Fruit fly (Drosophila melanogaster) whole organism, larva: ENCODE data around the gene CG34161.

Experiments
- noc ChIP-seq: fragments of 200-800 bp; sonication (Bioruptor generic); optimal IDR thresholded peaks from 3 replicates; lab custom pipeline; 2019; ENCODE audit warnings: missing biosample characterization, mild to moderate bottlenecking, missing genetic modification characterization, moderate library complexity

The CG34161 gene

DNA sequence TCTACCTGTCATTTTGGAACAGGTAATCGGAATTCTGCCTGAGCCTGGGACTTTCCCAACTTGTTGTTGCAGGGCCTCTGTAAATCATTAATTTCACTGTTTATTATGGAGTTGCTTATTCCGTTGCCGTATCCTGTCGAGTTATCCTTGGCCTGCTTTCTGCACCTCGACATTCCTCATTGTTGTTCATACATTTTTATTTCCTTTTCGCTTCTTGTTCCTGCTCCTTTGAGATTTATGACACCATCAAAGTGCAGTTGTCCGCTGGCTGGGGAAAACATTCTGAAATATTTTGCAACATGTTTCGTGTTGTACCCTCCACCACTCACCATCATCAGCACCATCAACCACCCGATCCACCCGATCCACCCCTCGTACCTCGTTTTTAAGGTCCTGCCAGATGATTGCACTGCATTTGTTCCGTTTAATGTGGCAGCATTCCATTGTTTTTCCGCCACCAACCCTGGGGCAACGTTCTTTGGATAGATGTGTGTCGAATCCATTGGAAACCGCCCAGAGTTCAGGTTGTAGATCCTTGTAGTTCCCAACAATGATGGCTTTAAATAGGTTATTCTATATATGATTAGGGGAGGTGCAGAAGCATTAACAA lies 32.6 kb downstream of the CG34161 start:
- TF ChIP-seq noc = no peak

DNA sequence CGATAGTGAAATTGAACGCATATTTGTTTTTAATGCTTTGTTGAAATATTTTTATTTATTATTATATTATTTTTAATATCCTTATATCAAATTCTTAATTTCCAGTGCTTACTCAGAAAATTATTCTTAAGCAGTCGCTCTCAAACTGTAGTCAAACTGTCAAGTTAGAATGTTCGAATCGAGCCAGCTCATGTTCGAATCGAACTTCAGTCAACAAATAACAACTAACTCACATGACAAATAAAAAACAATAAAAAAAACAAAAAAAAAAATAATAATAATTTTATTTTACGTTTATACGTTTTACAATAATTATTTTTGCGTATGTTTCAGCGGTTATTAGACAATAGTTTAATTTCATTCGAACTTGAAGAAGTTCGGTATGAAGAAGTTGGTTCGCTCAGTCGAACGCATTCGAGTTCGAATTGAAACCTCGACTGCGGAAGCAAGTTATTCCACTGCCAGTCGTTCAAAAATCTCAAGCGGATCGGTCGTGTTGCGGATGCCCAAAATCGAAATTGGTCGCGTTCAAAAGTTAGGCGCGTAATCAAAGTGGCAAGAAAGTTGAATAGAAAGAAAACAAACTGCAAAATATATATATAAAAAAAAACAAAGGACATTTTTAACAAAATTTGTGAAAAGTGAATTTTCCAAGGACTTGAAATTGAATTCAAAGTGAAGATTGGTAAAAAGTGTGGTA lies 36.9 kb downstream of the CG34161 start, which contains the start of gene Trim9:
Trim9 (plus strand) TSS at position 463 of the 700 bp plus-strand sequence.
- TF ChIP-seq noc = no peak

DNA sequence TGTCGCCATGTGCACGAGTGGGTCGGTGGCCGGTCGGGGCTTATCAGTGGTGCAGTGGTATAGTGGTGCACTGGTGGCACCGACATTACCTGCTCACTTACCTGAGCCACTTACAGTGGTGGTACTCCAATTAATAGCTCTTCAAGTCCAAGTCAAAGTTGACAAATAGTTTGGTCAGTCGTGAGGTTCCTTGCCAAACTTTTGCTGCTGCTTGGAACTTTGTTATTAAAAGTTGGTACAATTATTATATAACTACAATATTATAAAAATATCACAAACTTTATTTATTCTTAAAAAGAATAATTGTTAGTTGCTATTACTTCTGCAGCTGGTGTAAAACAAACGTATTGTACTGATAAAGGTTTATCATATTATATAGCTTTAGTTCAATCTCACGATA lies 37.5 kb downstream of the CG34161 start:
- TF ChIP-seq noc = no peak

DNA sequence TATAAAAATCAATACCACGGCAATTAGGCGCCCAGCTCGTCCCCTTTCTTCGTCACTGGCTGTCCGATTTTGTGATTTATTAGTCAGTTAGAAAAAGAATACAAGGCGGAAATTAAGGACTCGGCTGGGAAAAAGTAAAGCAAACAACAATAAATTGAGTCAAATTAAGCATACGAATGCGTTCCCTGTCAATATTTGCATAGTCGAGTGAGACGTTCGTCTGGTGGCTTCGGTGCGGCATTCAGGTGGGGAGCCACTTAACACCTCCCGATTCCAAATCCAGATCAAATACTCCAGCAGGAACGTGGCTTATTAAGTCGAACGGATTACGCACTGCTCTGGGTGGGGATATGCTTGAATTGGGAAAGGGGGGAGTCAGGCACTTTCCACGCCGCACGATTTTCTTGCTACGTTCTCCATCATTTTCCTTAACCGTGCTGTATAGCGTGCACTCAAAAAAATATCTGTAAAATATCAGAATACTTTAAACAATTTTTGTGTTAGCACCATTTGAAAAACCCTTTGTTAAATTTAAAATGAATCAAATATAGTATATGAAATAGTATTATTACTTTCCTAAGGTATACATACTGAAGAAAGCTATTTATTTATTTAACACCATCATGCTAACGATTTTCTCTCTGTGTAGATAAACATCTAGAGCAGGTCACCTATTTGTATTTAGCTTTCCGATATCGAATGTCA lies 38.3 kb downstream of the CG34161 start:
- no peak for TF ChIP-seq noc

DNA sequence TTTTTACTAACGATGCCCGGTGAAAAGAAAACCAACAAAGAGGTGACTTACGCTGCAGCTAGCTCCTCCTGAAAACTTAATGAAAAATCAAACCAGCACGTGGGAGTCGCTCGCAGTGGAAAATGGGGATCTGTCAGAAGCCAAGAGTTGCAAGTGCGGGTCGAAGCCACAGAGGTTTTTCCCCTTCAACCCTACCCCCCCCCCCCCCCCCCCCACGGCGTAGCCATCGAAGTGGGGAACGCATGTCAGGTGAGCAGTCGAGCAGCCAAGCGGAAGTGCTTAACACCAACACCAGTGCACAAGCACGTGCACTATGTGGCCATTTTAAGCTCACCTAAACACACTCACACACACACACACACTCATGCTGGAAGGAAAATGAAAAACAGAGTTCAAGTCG lies 42.1 kb downstream of the CG34161 start:
- no peak for TF ChIP-seq noc

DNA sequence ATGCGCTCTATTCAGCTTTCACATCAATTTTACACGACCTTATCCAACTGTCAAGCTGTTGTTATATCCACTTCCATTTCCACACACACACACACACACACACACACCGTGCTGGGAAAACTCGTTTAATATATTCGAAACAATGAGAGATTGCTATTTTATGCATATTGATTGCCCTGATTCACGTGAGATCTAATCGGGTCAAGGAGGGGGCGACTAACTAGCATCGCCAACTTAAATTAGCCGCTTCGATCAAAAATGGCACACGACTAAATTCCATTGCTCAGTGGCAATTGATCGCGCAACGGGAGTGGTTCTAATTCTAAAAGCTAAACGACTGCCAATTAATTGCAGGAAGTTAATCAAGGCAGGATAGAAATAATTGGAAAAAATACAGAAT lies 47.5 kb downstream of the CG34161 start, which contains the start of gene CG18302:
CG18302 (plus strand) TSS at position 301 of the 400 bp plus-strand sequence.
- TF ChIP-seq noc = no peak

DNA sequence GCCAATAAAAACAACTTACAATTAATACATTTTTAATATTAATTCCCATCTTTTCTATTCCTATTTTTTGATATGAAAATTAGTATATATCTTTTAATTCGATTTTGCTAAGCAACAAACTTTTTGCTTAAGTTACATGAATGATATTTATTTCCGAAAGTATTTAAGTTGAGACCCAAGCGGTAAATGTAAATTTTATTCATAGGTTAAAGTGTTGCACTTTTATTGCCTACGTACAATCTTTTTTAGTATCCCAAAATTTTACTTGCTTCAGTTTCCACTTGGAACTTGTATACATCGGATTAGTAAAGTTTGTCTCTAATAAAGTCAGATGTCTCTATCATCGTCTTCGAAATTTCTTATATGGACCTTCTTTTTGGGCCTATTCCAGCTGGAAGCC lies 50.0 kb downstream of the CG34161 start, which contains the start of gene CG18301:
CG18301 (plus strand) TSS at position 301 of the 400 bp plus-strand sequence.
- TF ChIP-seq noc = no peak
